Fruit fly (Drosophila melanogaster) whole organism, embryonic: ENCODE results near the gene zen.

Experiments used
- CG11504 ChIP-seq: fragments of 200-800 bp; sonication (Bioruptor generic); optimal IDR thresholded peaks from 3 replicates; lab custom pipeline; 2019; ENCODE audit warnings: missing biosample characterization, mild to moderate bottlenecking, missing genetic modification characterization, moderate library complexity
- CG13287 ChIP-seq: fragments of 200-800 bp; sonication (Bioruptor generic); IDR thresholded peaks from 2 replicates; pipeline ENCODE4 v1.3.6; 2022; ENCODE audit warnings: missing biosample characterization, missing genetic modification characterization; ENCODE audit not compliant: partially characterized antibody
- CG14965 ChIP-seq: fragments of 200-800 bp; sonication (Bioruptor generic); optimal IDR thresholded peaks from 2 replicates; lab custom pipeline; 2016; ENCODE audit warnings: missing biosample characterization, missing genetic modification characterization, borderline replicate concordance
- CG15696 ChIP-seq: fragments of 200-800 bp; sonication (Bioruptor generic); optimal IDR thresholded peaks from 2 replicates; lab custom pipeline; 2019; ENCODE audit warnings: missing biosample characterization, mild to moderate bottlenecking, missing genetic modification characterization, moderate library complexity
- CG1603 ChIP-seq: fragments of 200-800 bp; sonication (Bioruptor generic); optimal IDR thresholded peaks from 2 replicates; lab custom pipeline; 2019; ENCODE audit warnings: missing biosample characterization, mild to moderate bottlenecking, missing genetic modification characterization, moderate library complexity
- CG1647 ChIP-seq: fragments of 200-800 bp; sonication (Bioruptor generic); optimal IDR thresholded peaks from 3 replicates; lab custom pipeline; 2016; ENCODE audit warnings: missing biosample characterization, missing genetic modification characterization
- CG17612 ChIP-seq: fragments of 200-800 bp; sonication (Bioruptor generic); IDR thresholded peaks from 2 replicates; pipeline ENCODE4 v1.3.6; 2022; ENCODE audit warnings: missing biosample characterization, missing genetic modification characterization
- CG17802 ChIP-seq: fragments of 200-800 bp; sonication (Bioruptor generic); optimal IDR thresholded peaks from 2 replicates; lab custom pipeline; 2018; ENCODE audit warnings: missing biosample characterization, mild to moderate bottlenecking, missing genetic modification characterization, moderate library complexity
- CG17829 ChIP-seq: fragments of 200-800 bp; optimal IDR thresholded peaks from 2 replicates; lab custom pipeline; 2019; ENCODE audit warnings: missing biosample characterization, mild to moderate bottlenecking, missing genetic modification characterization, moderate library complexity
- CG18011 ChIP-seq: fragments of 200-800 bp; sonication (Bioruptor generic); optimal IDR thresholded peaks from 2 replicates; lab custom pipeline; 2017; ENCODE audit warnings: missing biosample characterization, missing genetic modification characterization, mild to moderate bottlenecking, moderate library complexity, missing genotype
- CG2199 ChIP-seq: fragments of 200-800 bp; sonication (Bioruptor generic); IDR thresholded peaks from 3 replicates; pipeline ENCODE4 v1.3.6; 2022; ENCODE audit warnings: missing biosample characterization, missing genetic modification characterization
- CG30431 ChIP-seq: fragments of 200-800 bp; sonication (Bioruptor generic); optimal IDR thresholded peaks from 2 replicates; lab custom pipeline; 2017; ENCODE audit warnings: missing biosample characterization, missing genetic modification characterization
- CG42726 ChIP-seq: fragments of 200-800 bp; sonication (Bioruptor generic); IDR thresholded peaks from 2 replicates; pipeline ENCODE4 v1.3.6; 2022; ENCODE audit warnings: missing biosample characterization, missing genetic modification characterization; ENCODE audit not compliant: partially characterized antibody
- CG4424 ChIP-seq: fragments of 200-800 bp; sonication (Bioruptor generic); optimal IDR thresholded peaks from 3 replicates; lab custom pipeline; 2016; ENCODE audit warnings: missing biosample characterization, missing genetic modification characterization
- CG4707 ChIP-seq: fragments of 200-800 bp; sonication (Bioruptor generic); optimal IDR thresholded peaks from 2 replicates; lab custom pipeline; 2018; ENCODE audit warnings: missing biosample characterization, mild to moderate bottlenecking, missing genetic modification characterization, moderate library complexity
- CG4730 ChIP-seq: fragments of 200-800 bp; sonication (Bioruptor generic); IDR thresholded peaks from 2 replicates; pipeline ENCODE4 v1.3.6; 2022; ENCODE audit warnings: missing biosample characterization, missing genetic modification characterization
- CG6175 ChIP-seq: fragments of 200-800 bp; sonication (Bioruptor generic); IDR thresholded peaks from 3 replicates; pipeline ENCODE4 v1.3.6; 2022; ENCODE audit warnings: missing biosample characterization, missing genetic modification characterization
- CG6854 ChIP-seq: fragments of 200-800 bp; sonication (Bioruptor generic); optimal IDR thresholded peaks from 3 replicates; lab custom pipeline; 2017; ENCODE audit warnings: missing biosample characterization, mild to moderate bottlenecking, missing genetic modification characterization
- CG7271 ChIP-seq: fragments of 200-800 bp; sonication (Bioruptor generic); optimal IDR thresholded peaks from 2 replicates; lab custom pipeline; 2018; ENCODE audit warnings: missing biosample characterization, mild to moderate bottlenecking, missing genetic modification characterization, moderate library complexity
- CG7745 ChIP-seq: fragments of 200-800 bp; sonication (Bioruptor generic); optimal IDR thresholded peaks from 2 replicates; lab custom pipeline; 2018; ENCODE audit warnings: missing biosample characterization, mild to moderate bottlenecking, missing genetic modification characterization, moderate library complexity
- CG8290 ChIP-seq, 3 experiments: fragments of 200-800 bp; sonication (Bioruptor generic); optimal IDR thresholded peaks; 2 replicates each; lab custom pipeline; 2016 to 2019; ENCODE audit warnings: missing biosample characterization in 3 of 3, missing genetic modification characterization in 3 of 3, mild to moderate bottlenecking in 2 of 3, moderate library complexity in 1 of 3
- CG9797 ChIP-seq: fragments of 200-800 bp; sonication (Bioruptor generic); optimal IDR thresholded peaks from 3 replicates; lab custom pipeline; 2018; ENCODE audit warnings: missing biosample characterization, mild to moderate bottlenecking, missing genetic modification characterization
- Dfd ChIP-seq, 2 experiments: fragments of >200 bp; optimal IDR thresholded peaks; 2 replicates each; lab custom pipeline; 2017; ENCODE audit warnings: missing biosample characterization in 2 of 2, missing genetic modification characterization in 2 of 2
- Doc2 ChIP-seq: fragments of 200-800 bp; sonication (Bioruptor generic); IDR thresholded peaks from 2 replicates; pipeline ENCODE4 v1.3.6; 2022; ENCODE audit warnings: missing biosample characterization, missing genetic modification characterization
- Ets65A ChIP-seq: fragments of 200-800 bp; sonication (Bioruptor generic); peaks from one replicate; lab custom pipeline; 2016; ENCODE audit warnings: missing biosample characterization, missing genetic modification characterization
- Ets97D ChIP-seq: fragments of 200-800 bp; sonication (Bioruptor generic); optimal IDR thresholded peaks from 3 replicates; lab custom pipeline; 2016; ENCODE audit warnings: missing biosample characterization, missing genetic modification characterization
- HmgD ChIP-seq: fragments of 200-800 bp; sonication (Bioruptor generic); optimal IDR thresholded peaks from 3 replicates; lab custom pipeline; 2016; ENCODE audit warnings: missing biosample characterization, missing genetic modification characterization
- Hmr ChIP-seq: fragments of 200-800 bp; sonication (Bioruptor generic); optimal IDR thresholded peaks from 3 replicates; lab custom pipeline; 2017; ENCODE audit warnings: mild to moderate bottlenecking, missing biosample characterization, missing genetic modification reagents, missing genetic modification characterization
- Hr51 ChIP-seq, 2 experiments: fragments of 200-800 bp; sonication (Bioruptor generic); optimal IDR thresholded peaks; 2 replicates in 1 of 2; 3 replicates in 1 of 2; lab custom pipeline; 2016 to 2018; ENCODE audit warnings: missing biosample characterization in 2 of 2, missing genetic modification characterization in 2 of 2, mild to moderate bottlenecking in 1 of 2, moderate library complexity in 1 of 2
- Jarid2 ChIP-seq: fragments of 200-800 bp; sonication (Bioruptor generic); optimal IDR thresholded peaks from 3 replicates; lab custom pipeline; 2017; ENCODE audit warnings: mild to moderate bottlenecking, missing biosample characterization, missing genetic modification reagents, missing genetic modification characterization
- ato ChIP-seq: fragments of 200-800 bp; sonication (Bioruptor generic); IDR thresholded peaks from 2 replicates; pipeline ENCODE4 v1.3.6; 2022; ENCODE audit warnings: missing biosample characterization, missing genetic modification characterization; ENCODE audit not compliant: partially characterized antibody
- caup ChIP-seq: fragments of 200-800 bp; sonication (Bioruptor generic); optimal IDR thresholded peaks from 3 replicates; lab custom pipeline; 2017; ENCODE audit warnings: missing biosample characterization, mild to moderate bottlenecking, missing genetic modification characterization, moderate library complexity; ENCODE audit not compliant: severe bottlenecking
- corto ChIP-seq: fragments of 200-800 bp; sonication (Bioruptor generic); optimal IDR thresholded peaks from 2 replicates; lab custom pipeline; 2016; ENCODE audit warnings: missing biosample characterization, mild to moderate bottlenecking, missing genetic modification characterization, moderate library complexity
- dm ChIP-seq: fragments of 200-800 bp; sonication (Bioruptor generic); optimal IDR thresholded peaks from 3 replicates; lab custom pipeline; 2016; ENCODE audit warnings: missing biosample characterization, missing genetic modification characterization
- esg ChIP-seq: fragments of 200-800 bp; sonication (Bioruptor generic); conservative IDR thresholded peaks from 2 replicates; pipeline ENCODE4 v1.3.6; 2022; ENCODE audit warnings: missing biosample characterization, missing genetic modification characterization
- gem ChIP-seq: fragments of 200-800 bp; sonication (Bioruptor generic); optimal IDR thresholded peaks from 2 replicates; lab custom pipeline; 2019; ENCODE audit warnings: missing biosample characterization, mild to moderate bottlenecking, missing genetic modification characterization, moderate library complexity
- insv ChIP-seq, 2 experiments: fragments of 200-800 bp; sonication (Bioruptor generic); optimal IDR thresholded peaks; 3 replicates each; lab custom pipeline; 2016 to 2018; ENCODE audit warnings: missing biosample characterization in 2 of 2, missing genetic modification characterization in 2 of 2
- jumu ChIP-seq: fragments of 200-800 bp; sonication (Bioruptor generic); optimal IDR thresholded peaks from 3 replicates; lab custom pipeline; 2016; ENCODE audit warnings: missing biosample characterization, missing genetic modification characterization
- klu ChIP-seq: fragments of 200-800 bp; sonication (Bioruptor generic); IDR thresholded peaks from 2 replicates; pipeline ENCODE4 v1.3.6; 2022; ENCODE audit warnings: missing biosample characterization, missing genetic modification characterization
- kni ChIP-seq: fragments of 200-800 bp; sonication (Bioruptor generic); optimal IDR thresholded peaks from 3 replicates; lab custom pipeline; 2017; ENCODE audit warnings: mild to moderate bottlenecking, missing biosample characterization, missing genetic modification reagents, missing genetic modification characterization
- lola ChIP-seq, 3 experiments: fragments of >200 bp in 2 of 3; fragments of 200-800 bp in 1 of 3; sonication (Bioruptor generic) in 1 of 3; optimal IDR thresholded peaks; 2 replicates each; lab custom pipeline; 2017 to 2019; ENCODE audit warnings: missing biosample characterization in 3 of 3, missing genetic modification characterization in 3 of 3, mild to moderate bottlenecking in 1 of 3, moderate library complexity in 1 of 3
- pita ChIP-seq: fragments of 200-800 bp; sonication (Bioruptor generic); optimal IDR thresholded peaks from 2 replicates; lab custom pipeline; 2017; ENCODE audit warnings: missing biosample characterization, mild to moderate bottlenecking, missing genetic modification characterization
- sd ChIP-seq: fragments of 200-800 bp; sonication (Bioruptor generic); optimal IDR thresholded peaks from 3 replicates; lab custom pipeline; 2018; ENCODE audit warnings: missing biosample characterization, mild to moderate bottlenecking, missing genetic modification characterization, moderate library complexity
- seq ChIP-seq: fragments of 200-800 bp; sonication (Bioruptor generic); IDR thresholded peaks from 2 replicates; pipeline ENCODE4 v1.3.6; 2022; ENCODE audit warnings: missing biosample characterization, missing genetic modification characterization
- sna ChIP-seq: fragments of 200-800 bp; sonication (Bioruptor generic); IDR thresholded peaks from 2 replicates; pipeline ENCODE4 v1.3.6; 2022; ENCODE audit warnings: missing biosample characterization, missing genetic modification characterization; ENCODE audit not compliant: partially characterized antibody
- tap ChIP-seq: fragments of 200-800 bp; optimal IDR thresholded peaks from 3 replicates; lab custom pipeline; 2019; ENCODE audit warnings: missing biosample characterization, mild to moderate bottlenecking, missing genetic modification characterization, moderate library complexity
- ttk ChIP-seq: fragments of 200-800 bp; sonication (Bioruptor generic); IDR thresholded peaks from 2 replicates; pipeline ENCODE4 v2.1.2; 2022; ENCODE audit warnings: missing biosample characterization, missing genetic modification characterization
- yki ChIP-seq: fragments of >200 bp; optimal IDR thresholded peaks from 3 replicates; lab custom pipeline; 2018
- zen ChIP-seq: fragments of 200-800 bp; sonication (Bioruptor generic); optimal IDR thresholded peaks from 3 replicates; lab custom pipeline; 2018; ENCODE audit warnings: missing biosample characterization, mild to moderate bottlenecking, missing genetic modification characterization, moderate library complexity

Gene zen

dm6 chr3R:6780004-6780403 lies 26.0 kb upstream of the zen start:
- TF ChIP-seq pita = peak; percentile 82
- TF ChIP-seq CG17802 (tag; lab: Kevin White, UChicago) = no peak
- no peak for TF ChIP-seq kni (GFP tag; lab: Kevin White, UChicago)
- TF ChIP-seq CG30431 = no peak
- TF ChIP-seq gem (tag; lab: Kevin White, UChicago) = peak; percentile 6
- TF ChIP-seq CG15696 (tag; lab: Kevin White, UChicago) = peak; percentile 4
- no peak for TF ChIP-seq dm (GFP tag; lab: Kevin White, UChicago)
- TF ChIP-seq HmgD = peak; percentile 40
- no peak for TF ChIP-seq CG4424 (GFP tag; lab: Kevin White, UChicago)
- peak; percentile 81 for TF ChIP-seq CG11504 (tag; lab: Kevin White, UChicago)
- no peak for TF ChIP-seq sd (tag; lab: Kevin White, UChicago)
- TF ChIP-seq Hr51 (GFP tag; optimal IDR thresholded peaks at IDR 0.05; lab: Kevin White, UChicago) = no peak
- TF ChIP-seq seq (GFP tag; lab: Robert Waterston, UW) = no peak
- no peak for TF ChIP-seq esg (GFP tag; lab: Robert Waterston, UW)
- no peak for TF ChIP-seq CG1647
- no peak for TF ChIP-seq CG6854 (GFP tag; lab: Kevin White, UChicago)
- TF ChIP-seq CG2199 = peak; percentile 83; the same call in 2 of the 3 replicates
- TF ChIP-seq yki (lab: Kevin White, UChicago) = peak; percentile 30
- peak; percentile 24 for TF ChIP-seq CG7271 (tag; lab: Kevin White, UChicago)
- TF ChIP-seq jumu (GFP tag; lab: Kevin White, UChicago) = no peak
- no peak for TF ChIP-seq tap
- no peak for TF ChIP-seq ato (GFP tag; lab: Robert Waterston, UW)
- peak; percentile 55 for TF ChIP-seq CG1603 (tag; lab: Kevin White, UChicago)
- peak in 1 of 3 experiments; percentile 6 for TF ChIP-seq lola (GFP tag; optimal IDR thresholded peaks at IDR 0.05; lab: Kevin White, UChicago)
- TF ChIP-seq zen (tag; lab: Kevin White, UChicago) = peak; percentile 16
- no peak for TF ChIP-seq CG13287 (GFP tag; lab: Robert Waterston, UW)
- no peak for TF ChIP-seq caup (GFP tag; lab: Kevin White, UChicago)
- no peak for TF ChIP-seq insv (GFP tag; optimal IDR thresholded peaks at IDR 0.05; lab: Kevin White, UChicago)
- TF ChIP-seq Ets65A (GFP tag; lab: Kevin White, UChicago) = peak; percentile 72
- TF ChIP-seq CG42726 (GFP tag; lab: Robert Waterston, UW) = peak; percentile 54; the same call in 1 of the 2 replicates
- no peak for TF ChIP-seq klu (GFP tag; lab: Robert Waterston, UW)
- TF ChIP-seq CG18011 (GFP tag; lab: Kevin White, UChicago) = no peak
- peak; percentile 27 for TF ChIP-seq CG17829 (tag; lab: Kevin White, UChicago)
- no peak for TF ChIP-seq CG4730
- TF ChIP-seq CG6175 (GFP tag; lab: Robert Waterston, UW) = no peak
- no peak for TF ChIP-seq CG17612 (GFP tag; lab: Robert Waterston, UW)
- TF ChIP-seq Jarid2 = peak; percentile 32
- no peak for TF ChIP-seq Hmr (GFP tag; lab: Kevin White, UChicago)
- TF ChIP-seq ttk (GFP tag; lab: Robert Waterston, UW) = no peak
- no peak for TF ChIP-seq Ets97D (GFP tag; lab: Kevin White, UChicago)
- no peak for TF ChIP-seq Doc2 (GFP tag; lab: Robert Waterston, UW)
- peak in 1 of 2 experiments; percentile 10 for TF ChIP-seq Dfd (GFP tag; optimal IDR thresholded peaks at IDR 0.05; lab: Kevin White, UChicago)
- peak; percentile 33 for TF ChIP-seq CG8290 (GFP tag; optimal IDR thresholded peaks at IDR 0.05; lab: Kevin White, UChicago)
- no peak for TF ChIP-seq CG8290 (tag; optimal IDR thresholded peaks at IDR 0.05; lab: Kevin White, UChicago)
- no peak for TF ChIP-seq CG7745 (tag; lab: Kevin White, UChicago)
- no peak for TF ChIP-seq CG14965
- no peak for TF ChIP-seq sna (GFP tag; lab: Robert Waterston, UW)
- no peak for TF ChIP-seq CG4707 (GFP tag; lab: Kevin White, UChicago)
- no peak for TF ChIP-seq corto (GFP tag; lab: Kevin White, UChicago)
- TF ChIP-seq CG9797 = no peak
